Fruit fly (Drosophila melanogaster): Measurements from ENCODE around the gene Ogg1.

Ogg1 gene

DNA sequence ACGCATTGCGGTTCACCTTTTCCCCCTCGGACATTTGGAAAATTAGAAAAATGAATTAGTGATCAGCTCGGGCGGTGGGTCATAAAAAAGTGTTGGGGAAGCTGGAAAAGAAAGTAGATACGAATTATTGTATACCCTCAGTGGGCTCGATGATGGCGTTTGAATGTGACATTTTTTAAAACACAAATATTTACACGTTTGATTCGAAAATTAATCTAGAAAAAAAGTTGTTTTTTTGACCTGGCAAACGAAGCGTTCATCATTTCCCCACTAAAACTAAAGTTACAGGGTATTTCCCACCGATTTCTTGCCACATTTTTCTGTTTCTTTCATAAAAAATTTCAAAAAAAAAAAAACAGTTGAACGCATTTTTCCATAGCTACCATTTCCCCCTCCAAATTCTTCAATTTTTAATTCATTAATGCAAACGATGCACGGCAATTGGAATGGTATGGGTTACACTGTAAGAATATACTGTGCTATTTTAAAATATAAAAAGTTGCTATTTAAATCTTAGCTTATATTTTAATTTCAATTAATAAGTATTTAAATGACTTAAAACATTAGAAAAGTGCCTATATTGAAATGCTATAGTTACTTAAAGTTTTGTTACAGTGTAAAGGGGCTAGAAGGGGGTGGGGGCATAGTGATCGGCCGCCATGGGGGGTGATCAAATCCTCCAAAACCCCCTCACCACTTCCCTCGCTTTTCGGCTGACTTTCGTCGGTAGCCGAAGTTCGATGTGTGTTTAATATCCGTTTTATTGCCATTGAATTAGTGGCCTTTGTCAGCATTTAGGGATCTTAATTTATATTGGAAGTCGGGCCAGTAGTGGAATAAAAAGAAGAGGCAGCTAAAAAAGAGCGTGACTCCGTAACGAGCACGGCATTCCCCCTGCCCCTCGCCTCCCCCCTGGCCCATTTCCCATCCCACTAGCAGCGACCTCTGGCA is 18.5 kb upstream of the Ogg1 start (continued):
- TF ChIP-seq oc (tag; optimal IDR thresholded peaks at IDR 0.05) (peak; percentile 93), CG3838 (GFP tag; optimal IDR thresholded peaks at IDR 0.05) (no peak), Lpt (GFP tag; optimal IDR thresholded peaks at IDR 0.05) (no peak), vnd (GFP tag; IDR thresholded peaks at IDR 0.05; ENCODE audit: partially characterized antibody) (no peak), CG15514 (GFP tag; optimal IDR thresholded peaks at IDR 0.05) (no peak), Ets97D (GFP tag; optimal IDR thresholded peaks at IDR 0.05) (no peak), rib (GFP tag; IDR thresholded peaks at IDR 0.05) (no peak), so (GFP tag; IDR thresholded peaks at IDR 0.05) (0 out of 3 replicates have a peak, but pooled peaks have one; percentile 22), tll (GFP tag; optimal IDR thresholded peaks at IDR 0.05) (no peak), Asciz (GFP tag; optimal IDR thresholded peaks at IDR 0.05) (no peak), wdn (GFP tag; IDR thresholded peaks at IDR 0.05) (no peak), CG8765 (GFP tag; IDR thresholded peaks at IDR 0.05) (peak; percentile 75; the same call in 1 of the 2 replicates), CG31388 (GFP tag; optimal IDR thresholded peaks at IDR 0.05) (no peak), salm (tag; optimal IDR thresholded peaks at IDR 0.05) (no peak), trh (GFP tag; optimal IDR thresholded peaks at IDR 0.05) (no peak), GATAe (GFP tag; conservative IDR thresholded peaks at IDR 0.05) (no peak), br (optimal IDR thresholded peaks at IDR 0.05) (no peak), sna (GFP tag; IDR thresholded peaks at IDR 0.05; ENCODE audit: partially characterized antibody) (no peak), ase (GFP tag; IDR thresholded peaks at IDR 0.05) (peak; percentile 28; the same call in 1 of the 3 replicates), CG2712 (tag; optimal IDR thresholded peaks at IDR 0.05) (peak; percentile 78), CG6689 (GFP tag; IDR thresholded peaks at IDR 0.05) (peak; percentile 68; the same call in 1 of the 2 replicates), bigmax (GFP tag; optimal IDR thresholded peaks at IDR 0.05) (no peak), sc (optimal IDR thresholded peaks at IDR 0.05) (no peak), sc (GFP tag; optimal IDR thresholded peaks at IDR 0.05) (no peak), CG15011 (GFP tag; optimal IDR thresholded peaks at IDR 0.05) (no peak), CG13296 (GFP tag; optimal IDR thresholded peaks at IDR 0.05) (no peak), hbn (GFP tag; IDR thresholded peaks at IDR 0.05; ENCODE audit: partially characterized antibody) (no peak), Sox102F (GFP tag; optimal IDR thresholded peaks at IDR 0.05) (peak; percentile 59), tx (GFP tag; optimal IDR thresholded peaks at IDR 0.05) (no peak), Dll (GFP tag; IDR thresholded peaks at IDR 0.05; ENCODE audit: partially characterized antibody) (no peak), disco-r (GFP tag; optimal IDR thresholded peaks at IDR 0.05) (no peak), HmgD (GFP tag; optimal IDR thresholded peaks at IDR 0.05) (no peak), CG2678 (tag; optimal IDR thresholded peaks at IDR 0.05) (peak; percentile 40), abd-A (tag; optimal IDR thresholded peaks at IDR 0.05) (peak; percentile 3), bbx (GFP tag; IDR thresholded peaks at IDR 0.05; ENCODE audit: partially characterized antibody) (no peak), Dad (GFP tag; optimal IDR thresholded peaks at IDR 0.05) (no peak), sisA (GFP tag; IDR thresholded peaks at IDR 0.05) (peak; percentile 65), CG1647 (GFP tag; optimal IDR thresholded peaks at IDR 0.05) (no peak), CG1024 (GFP tag; IDR thresholded peaks at IDR 0.05) (peak; percentile 64), Doc2 (GFP tag; IDR thresholded peaks at IDR 0.05) (no peak), eyg (GFP tag; optimal IDR thresholded peaks at IDR 0.05) (no peak), CG10543 (GFP tag; optimal IDR thresholded peaks at IDR 0.05) (no peak), sens-2 (GFP tag; IDR thresholded peaks at IDR 0.05) (no peak), sug (tag; optimal IDR thresholded peaks at IDR 0.05) (no peak), Camta (GFP tag; optimal IDR thresholded peaks at IDR 0.05) (peak; percentile 10), CG2116 (GFP tag; optimal IDR thresholded peaks at IDR 0.05) (no peak), CG6765 (GFP tag; optimal IDR thresholded peaks at IDR 0.05) (no peak), lola (GFP tag; optimal IDR thresholded peaks at IDR 0.05) (peak in 1 of 3 experiments; percentile 75), Opbp (GFP tag; IDR thresholded peaks at IDR 0.05; ENCODE audit: partially characterized antibody) (no peak)
